Worm (Caenorhabditis elegans): ENCODE results near the gene C25G6.4.

DNA sequence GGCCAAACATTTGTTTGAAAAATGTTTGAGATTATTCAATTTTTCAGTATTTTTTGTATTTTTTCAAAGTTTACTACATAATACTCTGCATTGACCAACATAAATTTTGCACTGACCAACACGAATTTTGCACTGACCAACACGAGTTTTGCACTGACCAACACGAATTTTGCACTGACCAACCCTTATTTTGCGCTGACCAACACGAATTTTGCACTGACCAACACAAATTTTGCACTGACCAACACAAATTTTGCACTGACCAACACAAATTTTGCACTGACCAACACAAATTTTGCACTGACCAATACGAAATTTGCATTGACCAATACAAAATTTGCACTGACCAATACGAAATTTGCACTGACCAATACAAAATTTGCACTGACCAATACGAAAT, 43.3 kb upstream of the C25G6.4 start:
- TF ChIP-seq lin-35 (GFP tag; optimal IDR thresholded peaks at IDR 0.05) (no peak), pqm-1 (tag; optimal IDR thresholded peaks at IDR 0.05) (no peak), swsn-7 (tag; optimal IDR thresholded peaks at IDR 0.05) (no peak), nhr-76 (tag; optimal IDR thresholded peaks at IDR 0.05) (no peak), snu-23 (GFP tag; optimal IDR thresholded peaks at IDR 0.05) (no peak), nhr-11 (tag; optimal IDR thresholded peaks at IDR 0.05) (no peak), elt-3 (tag; optimal IDR thresholded peaks at IDR 0.05) (no peak), pag-3 (tag; optimal IDR thresholded peaks at IDR 0.05; ENCODE audit: borderline replicate concordance, insufficient read depth) (no peak), fos-1 (tag; optimal IDR thresholded peaks at IDR 0.05) (no peak), grh-1 (GFP tag; IDR thresholded peaks at IDR 0.05) (no peak), mdl-1 (tag; optimal IDR thresholded peaks at IDR 0.05) (no peak), nhr-90 (tag; optimal IDR thresholded peaks at IDR 0.05; ENCODE audit: poor library complexity) (no peak), snpc-4 (tag; optimal IDR thresholded peaks at IDR 0.05) (no peak)
